Worm (Caenorhabditis elegans) whole organism, midembryonic: ENCODE data around the gene F47B7.3.

Experiments used
- flt-1 ChIP-seq: fragments of 200-800 bp; sonication (Bioruptor generic); IDR thresholded peaks from 2 replicates; pipeline ENCODE4 v1.3.6; 2022; ENCODE audit warnings: missing genetic modification characterization, missing compliant biosample characterization
- klf-2 ChIP-seq: fragments of 200-800 bp; sonication (Bioruptor generic); conservative IDR thresholded peaks from 2 replicates; pipeline ENCODE4 v1.3.6; 2022; ENCODE audit warnings: missing genetic modification reagents, missing genetic modification characterization, missing compliant biosample characterization
- ztf-29 ChIP-seq: fragments of 200-800 bp; sonication (Bioruptor generic); IDR thresholded peaks from 2 replicates; pipeline ENCODE4 v1.3.6; 2022; ENCODE audit warnings: missing genetic modification reagents, missing genetic modification characterization, missing compliant biosample characterization

ce11 chrX:3743190-3743589 lies 21.0 kb downstream of the F47B7.3 start:
- no peak for TF ChIP-seq flt-1
- no peak for TF ChIP-seq klf-2
- no peak for TF ChIP-seq ztf-29 (GFP tag; lab: Robert Waterston, UW)
